Fruit fly (Drosophila melanogaster) ovary, adult (tissue): ENCODE data around the gene CG5877.

Experiments used
- CG17801 ChIP-seq: fragments of 200-800 bp; optimal IDR thresholded peaks from 2 replicates; lab custom pipeline; 2019; ENCODE audit warnings: missing biosample characterization, mild to moderate bottlenecking, missing genetic modification characterization, moderate library complexity; ENCODE audit not compliant: partially characterized antibody

Gene CG5877

DNA sequence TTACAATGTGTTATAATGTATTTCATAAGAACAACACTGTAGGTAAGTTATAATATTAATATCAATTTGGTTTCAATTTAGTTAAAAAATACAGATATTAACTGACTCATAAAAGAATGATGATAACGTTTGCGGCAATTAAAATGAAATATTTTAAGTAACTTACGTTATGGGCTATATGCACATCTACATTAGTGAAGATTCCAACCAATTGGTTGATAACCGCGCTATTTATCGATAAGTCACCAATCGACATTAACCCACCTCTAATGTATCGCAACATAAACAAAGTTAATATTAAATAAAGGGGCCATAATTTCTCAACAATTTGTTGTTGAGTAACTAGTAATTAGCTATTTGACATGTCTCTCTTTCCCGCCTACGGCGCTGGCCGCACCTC lies at the start of gene CG5877:
TSS of gene CG5877 (plus strand) at position 238 of the 400 bp plus-strand sequence.
- no peak for TF ChIP-seq CG17801 (GFP tag; lab: Kevin White, UChicago)

DNA sequence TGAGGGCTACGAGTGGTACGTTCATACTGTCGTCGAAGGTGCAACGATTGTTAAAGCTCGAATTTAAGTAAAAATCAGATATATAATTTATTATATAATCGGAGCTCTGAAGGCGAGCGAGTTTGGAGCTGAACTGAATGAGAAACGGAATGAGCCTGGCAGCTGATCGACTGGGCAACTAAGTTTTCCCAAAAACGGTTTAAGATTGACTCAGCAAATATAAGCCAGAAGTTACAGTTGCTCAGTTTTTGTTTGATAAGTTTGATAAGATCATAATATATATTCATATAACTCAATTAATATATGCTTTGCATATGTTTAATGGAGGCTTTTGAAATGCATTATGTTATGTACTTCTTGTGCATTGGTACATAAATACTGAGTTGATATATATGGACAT lies 48.0 kb upstream of the CG5877 start, which contains the start of gene PPYR1:
TSS of gene PPYR1 (minus strand) at position 101 of the 400 bp plus-strand sequence.
- TF ChIP-seq CG17801 (GFP tag; lab: Kevin White, UChicago): no peak

DNA sequence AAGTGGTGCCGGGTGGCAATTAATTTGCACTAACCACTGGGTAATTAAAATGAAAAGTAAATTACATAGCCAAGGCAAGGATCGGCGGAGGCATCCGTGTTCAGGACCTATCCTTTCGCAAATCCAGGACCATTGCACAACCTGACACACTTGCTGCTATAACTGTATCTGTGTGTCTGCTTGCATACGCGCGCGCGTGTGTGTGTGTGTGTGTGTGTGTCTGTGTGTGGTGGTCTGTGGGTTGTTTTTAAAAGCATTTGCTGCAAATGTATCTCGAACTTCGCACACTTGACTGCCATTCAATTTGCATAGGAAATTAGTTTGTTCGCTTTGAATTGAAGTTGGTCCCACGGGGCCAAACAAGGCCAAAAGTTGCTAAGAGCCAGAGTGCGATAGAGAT lies 33.5 kb upstream of the CG5877 start:
- no peak for TF ChIP-seq CG17801 (GFP tag; lab: Kevin White, UChicago)

DNA sequence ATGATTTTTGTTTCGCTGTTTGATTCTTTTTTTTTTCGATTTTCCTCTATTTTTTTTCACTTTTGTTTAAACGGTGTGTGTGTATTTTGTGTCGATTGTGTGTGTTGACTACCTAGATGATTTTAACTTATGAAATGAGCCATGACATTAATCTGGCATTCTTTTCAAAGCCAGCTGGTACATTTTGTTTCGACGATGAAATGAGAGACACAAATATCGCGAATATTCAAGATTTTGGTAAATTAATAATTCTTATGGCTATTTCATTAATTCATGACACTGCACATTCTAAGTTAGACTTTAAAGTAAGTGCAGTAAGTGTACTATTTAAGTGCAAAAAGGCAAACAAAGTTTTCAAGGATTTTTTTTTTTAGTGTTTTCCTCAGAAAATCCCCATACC lies 20.5 kb upstream of the CG5877 start, which contains the start of gene CG9106:
TSS of gene CG9106 (minus strand) at position 101 of the 400 bp plus-strand sequence.
- no peak for TF ChIP-seq CG17801 (GFP tag; lab: Kevin White, UChicago)

dm6 chrX:15296969-15297816 lies 4.4 kb downstream of the CG5877 start, which contains the start of gene gce:
gce (plus strand) TSS chrX:15297766.
- no peak for TF ChIP-seq CG17801 (GFP tag; lab: Kevin White, UChicago)

- TF ChIP-seq CG17801 (GFP tag; lab: Kevin White, UChicago): no peak
These were observed 5.1 kb downstream of the CG5877 start for dm6 chrX:15297963-15298297.

DNA sequence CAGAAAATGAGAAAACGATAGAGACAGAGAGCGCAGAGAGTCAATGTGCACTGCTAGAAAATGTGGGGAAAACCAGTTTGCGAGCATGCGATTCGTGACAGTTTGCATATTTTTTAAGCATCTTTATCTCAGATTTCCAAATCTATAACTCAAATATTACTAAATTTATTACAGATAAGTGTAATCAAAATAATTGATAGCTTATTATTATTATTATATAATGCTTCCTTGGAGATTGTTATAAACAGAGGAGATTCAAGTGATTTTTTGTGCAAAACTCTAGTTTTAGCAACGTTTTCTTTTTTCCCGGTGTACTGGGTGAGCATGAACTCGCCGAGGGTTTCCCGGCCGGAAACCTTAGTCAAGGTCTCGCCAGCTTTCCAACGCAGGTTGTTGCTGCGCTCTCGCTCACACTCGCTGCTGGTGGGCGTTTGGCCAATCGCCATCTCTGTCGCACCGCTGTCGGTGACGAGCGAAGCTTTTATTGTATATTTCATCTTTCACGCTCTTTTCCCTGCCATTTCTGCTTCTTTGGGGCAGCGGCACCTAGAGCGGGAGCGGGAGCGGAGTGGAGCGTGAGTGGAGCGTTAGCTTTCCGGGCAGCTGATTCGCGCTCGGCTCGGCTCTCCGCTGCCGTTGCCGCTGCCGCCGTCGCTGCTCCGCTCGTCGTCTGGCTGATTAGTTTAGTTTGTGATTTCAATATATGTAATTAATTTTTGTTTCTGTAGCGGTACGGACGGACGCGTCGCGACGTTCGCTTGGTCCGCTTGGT lies 5.7 kb downstream of the CG5877 start:
- peak; percentile 96 for TF ChIP-seq CG17801 (GFP tag; lab: Kevin White, UChicago)

DNA sequence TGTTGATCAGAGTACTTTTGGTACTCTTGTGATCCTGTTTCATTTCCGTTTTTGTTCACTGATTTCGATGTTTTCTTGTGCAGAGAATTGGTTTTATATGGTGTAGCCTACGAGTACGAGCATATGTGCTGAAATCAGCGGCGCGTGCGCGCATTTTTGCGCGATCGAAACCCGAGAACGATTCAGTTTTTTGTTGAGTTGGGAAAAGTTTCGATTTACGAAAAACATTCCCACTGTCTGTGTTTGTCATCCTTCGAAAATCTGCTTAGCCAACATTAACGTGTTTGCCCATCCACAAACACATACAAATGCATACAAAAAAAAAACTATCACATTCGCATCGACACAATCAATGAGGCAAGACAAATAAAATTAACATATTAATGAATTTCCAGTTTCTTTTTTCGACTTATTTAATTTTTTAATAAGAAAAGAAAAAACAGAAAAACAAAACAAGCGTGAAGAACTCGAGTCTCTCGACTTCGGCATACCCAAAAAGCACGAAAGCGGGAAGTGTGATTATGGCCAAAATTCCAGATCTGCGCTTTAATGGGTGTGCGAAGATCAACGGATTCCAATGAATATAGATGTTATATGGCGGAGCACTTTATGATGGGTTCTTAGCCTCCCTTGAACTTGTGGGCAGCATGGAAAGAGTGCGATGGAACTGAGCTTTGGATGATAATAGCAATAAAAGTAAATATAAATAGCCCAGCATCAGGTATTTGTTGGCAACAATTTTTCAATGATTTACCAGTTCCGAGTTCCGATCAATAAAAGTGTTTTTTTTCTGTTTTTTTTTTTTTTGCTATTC lies 7.3 kb downstream of the CG5877 start:
- no peak for TF ChIP-seq CG17801 (GFP tag; lab: Kevin White, UChicago)

dm6 chrX:15301175-15301574 lies 8.3 kb downstream of the CG5877 start:
- TF ChIP-seq CG17801 (GFP tag; lab: Kevin White, UChicago): peak; percentile 53

dm6 chrX:15303176-15304115 lies 10.6 kb downstream of the CG5877 start:
- TF ChIP-seq CG17801 (GFP tag; lab: Kevin White, UChicago): peak; percentile 96

dm6 chrX:15304211-15304610 lies 11.4 kb downstream of the CG5877 start:
- no peak for TF ChIP-seq CG17801 (GFP tag; lab: Kevin White, UChicago)

- peak; percentile 59 for TF ChIP-seq CG17801 (GFP tag; lab: Kevin White, UChicago)
These were observed 13.4 kb downstream of the CG5877 start for dm6 chrX:15305975-15306909.
